Worm (Caenorhabditis elegans) whole organism, young adult: ENCODE results near the gene atgp-2.

Experiments used
- B0035.1 ChIP-seq: sonication (generic microtip); optimal IDR thresholded peaks from 2 replicates; lab custom pipeline; 2016; ENCODE audit warnings: missing genetic modification characterization, mild to moderate bottlenecking, missing compliant biosample characterization, missing genotype, missing genetic modification reagents
- B0336.3 ChIP-seq: fragments of 200-800 bp; sonication (Bioruptor generic); IDR thresholded peaks from 2 replicates; pipeline ENCODE4 v1.3.6; 2022; ENCODE audit warnings: missing genetic modification characterization, missing compliant biosample characterization
- D2030.7 ChIP-seq: fragments of 200-800 bp; sonication (Bioruptor generic); IDR thresholded peaks from 2 replicates; pipeline ENCODE4 v1.3.6; 2022; ENCODE audit warnings: missing genetic modification reagents, missing genetic modification characterization, missing compliant biosample characterization
- F37B4.10 ChIP-seq: fragments of 200-800 bp; sonication (Bioruptor generic); IDR thresholded peaks from 2 replicates; pipeline ENCODE4 v1.3.6; 2022; ENCODE audit warnings: missing genetic modification characterization, missing compliant biosample characterization
- F39B2.1 ChIP-seq: fragments of 200-800 bp; sonication (Bioruptor generic); IDR thresholded peaks from 2 replicates; pipeline ENCODE4 v1.3.6; 2022; ENCODE audit warnings: missing genetic modification reagents, missing genetic modification characterization, missing compliant biosample characterization
- F49E8.2 ChIP-seq: sonication (generic microtip); optimal IDR thresholded peaks from 3 replicates; lab custom pipeline; 2017; ENCODE audit warnings: missing genetic modification characterization, mild to moderate bottlenecking, missing compliant biosample characterization, antibody characterized with exemption, moderate library complexity; ENCODE audit not compliant: insufficient read depth
- F52B5.7 ChIP-seq: sonication (generic microtip); optimal IDR thresholded peaks from 2 replicates; lab custom pipeline; 2016; ENCODE audit warnings: mild to moderate bottlenecking, missing genetic modification characterization, missing compliant biosample characterization
- F57A8.1 ChIP-seq: fragments of 200-800 bp; sonication (Bioruptor generic); optimal IDR thresholded peaks from 2 replicates; lab custom pipeline; 2018; ENCODE audit warnings: mild to moderate bottlenecking, missing genetic modification characterization, moderate library complexity, missing compliant biosample characterization
- K11D2.4 ChIP-seq: fragments of 200-800 bp; sonication (Bioruptor generic); IDR thresholded peaks from 2 replicates; pipeline ENCODE4 v1.3.6; 2022; ENCODE audit warnings: missing genetic modification reagents, missing genetic modification characterization, missing compliant biosample characterization
- ZK185.1 ChIP-seq: sonication (generic microtip); optimal IDR thresholded peaks from 2 replicates; lab custom pipeline; 2016; ENCODE audit warnings: mild to moderate bottlenecking, missing genetic modification characterization, missing compliant biosample characterization; ENCODE audit not compliant: poor library complexity, severe bottlenecking
- ama-1 ChIP-seq, 3 experiments: fragments of 150-350 bp in 1 of 3; sonication (generic microtip) in 2 of 3; optimal IDR thresholded peaks; 2 replicates each; lab custom pipeline; 2014 to 2018; ENCODE audit warnings: missing biosample characterization in 2 of 3, missing genetic modification characterization in 2 of 3, missing genetic modification reagents in 2 of 3
- athp-1 ChIP-seq: sonication (generic microtip); optimal IDR thresholded peaks from 2 replicates; lab custom pipeline; 2017; ENCODE audit warnings: mild to moderate bottlenecking, missing genetic modification characterization, missing compliant biosample characterization
- bed-2 ChIP-seq: fragments of 200-800 bp; sonication (Bioruptor generic); IDR thresholded peaks from 2 replicates; pipeline ENCODE4 v1.3.6; 2022; ENCODE audit warnings: missing genetic modification reagents, missing genetic modification characterization, missing compliant biosample characterization
- ceh-58 ChIP-seq: fragments of 200-800 bp; sonication (Bioruptor generic); IDR thresholded peaks from 2 replicates; pipeline ENCODE4 v1.3.6; 2022; ENCODE audit warnings: missing genetic modification characterization, missing compliant biosample characterization
- ceh-91 ChIP-seq: fragments of 200-800 bp; sonication (Bioruptor generic); IDR thresholded peaks from 2 replicates; pipeline ENCODE4 v1.3.6; 2022; ENCODE audit warnings: missing genetic modification reagents, missing genetic modification characterization, missing compliant biosample characterization
- chd-7 ChIP-seq: sonication (generic microtip); optimal IDR thresholded peaks from 2 replicates; lab custom pipeline; 2016; ENCODE audit warnings: mild to moderate bottlenecking, missing genetic modification characterization, moderate library complexity, missing compliant biosample characterization
- die-1 ChIP-seq: sonication (generic microtip); optimal IDR thresholded peaks from 2 replicates; lab custom pipeline; 2016; ENCODE audit warnings: missing genotype, mild to moderate bottlenecking, missing genetic modification characterization, missing compliant biosample characterization
- dpff-1 ChIP-seq: sonication (generic microtip); optimal IDR thresholded peaks from 2 replicates; lab custom pipeline; 2017; ENCODE audit warnings: mild to moderate bottlenecking, missing genetic modification characterization, missing compliant biosample characterization
- egl-18 ChIP-seq: fragments of 200-800 bp; sonication (Bioruptor generic); IDR thresholded peaks from 2 replicates; pipeline ENCODE4 v1.3.6; 2022; ENCODE audit warnings: missing genetic modification reagents, missing genetic modification characterization, missing compliant biosample characterization
- egrh-3 ChIP-seq: fragments of 200-800 bp; sonication (Bioruptor generic); IDR thresholded peaks from 2 replicates; pipeline ENCODE4 v1.3.6; 2022; ENCODE audit warnings: missing genetic modification reagents, missing genetic modification characterization, missing compliant biosample characterization
- ets-4 ChIP-seq: fragments of 200-800 bp; sonication (Bioruptor generic); optimal IDR thresholded peaks from 2 replicates; lab custom pipeline; 2018; ENCODE audit warnings: mild to moderate bottlenecking, missing genetic modification characterization, missing compliant biosample characterization
- hlh-12 ChIP-seq: sonication (generic microtip); optimal IDR thresholded peaks from 2 replicates; lab custom pipeline; 2016; ENCODE audit warnings: missing genetic modification characterization, missing compliant biosample characterization
- hmg-20 ChIP-seq: fragments of 200-800 bp; sonication (Bioruptor generic); IDR thresholded peaks from 2 replicates; pipeline ENCODE4 v1.3.6; 2022; ENCODE audit warnings: missing genetic modification reagents, missing genetic modification characterization, missing compliant biosample characterization
- hsf-1 ChIP-seq: fragments of 200-800 bp; sonication (Bioruptor generic); IDR thresholded peaks from 2 replicates; pipeline ENCODE4 v1.3.6; 2022; ENCODE audit warnings: missing genetic modification reagents, missing genetic modification characterization, missing compliant biosample characterization
- lin-26 ChIP-seq: fragments of 200-800 bp; sonication (Bioruptor generic); IDR thresholded peaks from 2 replicates; pipeline ENCODE4 v1.3.6; 2022; ENCODE audit warnings: missing genetic modification reagents, missing genetic modification characterization, missing compliant biosample characterization
- madf-3 ChIP-seq: fragments of 200-800 bp; sonication (Bioruptor generic); IDR thresholded peaks from 2 replicates; pipeline ENCODE4 v1.3.6; 2022; ENCODE audit warnings: missing genetic modification reagents, missing genetic modification characterization, missing compliant biosample characterization
- madf-6 ChIP-seq: fragments of 200-800 bp; sonication (Bioruptor generic); IDR thresholded peaks from 2 replicates; pipeline ENCODE4 v1.3.6; 2022; ENCODE audit warnings: missing genetic modification reagents, missing genetic modification characterization, missing compliant biosample characterization
- mel-28 ChIP-seq: sonication (generic microtip); optimal IDR thresholded peaks from 2 replicates; lab custom pipeline; 2016; ENCODE audit warnings: borderline replicate concordance, mild to moderate bottlenecking, missing genetic modification characterization, missing compliant biosample characterization
- mxl-1 ChIP-seq: sonication (generic microtip); optimal IDR thresholded peaks from 2 replicates; lab custom pipeline; 2016; ENCODE audit warnings: missing genetic modification characterization, missing compliant biosample characterization
- nfyb-1 ChIP-seq: fragments of 200-800 bp; sonication (Bioruptor generic); IDR thresholded peaks from 2 replicates; pipeline ENCODE4 v1.3.6; 2022; ENCODE audit warnings: missing genetic modification reagents, missing genetic modification characterization, missing compliant biosample characterization
- nhr-120 ChIP-seq: fragments of 200-800 bp; sonication (Bioruptor generic); IDR thresholded peaks from 2 replicates; pipeline ENCODE4 v1.3.6; 2022; ENCODE audit warnings: missing genetic modification characterization, missing compliant biosample characterization
- nhr-179 ChIP-seq: sonication (generic microtip); optimal IDR thresholded peaks from 2 replicates; lab custom pipeline; 2016; ENCODE audit warnings: mild to moderate bottlenecking, missing genetic modification characterization, missing compliant biosample characterization
- nhr-80 ChIP-seq: sonication (generic microtip); optimal IDR thresholded peaks from 2 replicates; lab custom pipeline; 2016; ENCODE audit warnings: missing genetic modification characterization, missing compliant biosample characterization
- rcor-1 ChIP-seq: fragments of 200-800 bp; sonication (Bioruptor generic); IDR thresholded peaks from 2 replicates; pipeline ENCODE4 v1.3.6; 2022; ENCODE audit warnings: missing genetic modification reagents, missing genetic modification characterization, missing compliant biosample characterization
- sdz-38 ChIP-seq: sonication (generic microtip); optimal IDR thresholded peaks from 2 replicates; lab custom pipeline; 2016; ENCODE audit warnings: missing genotype, missing genetic modification characterization, missing compliant biosample characterization
- sea-2 ChIP-seq: fragments of 200-800 bp; sonication (Bioruptor generic); IDR thresholded peaks from 2 replicates; pipeline ENCODE4 v1.3.6; 2022; ENCODE audit warnings: missing genetic modification characterization, missing compliant biosample characterization
- snpc-1.3 ChIP-seq: sonication (generic microtip); optimal IDR thresholded peaks from 2 replicates; lab custom pipeline; 2017; ENCODE audit warnings: missing genetic modification characterization, mild to moderate bottlenecking, missing compliant biosample characterization, antibody characterized with exemption, moderate library complexity, missing genotype, missing genetic modification reagents; ENCODE audit not compliant: insufficient read depth
- zfh-2 ChIP-seq: fragments of 200-800 bp; sonication (Bioruptor generic); conservative IDR thresholded peaks from 2 replicates; pipeline ENCODE4 v1.3.6; 2022; ENCODE audit warnings: missing genetic modification reagents, missing genetic modification characterization, missing compliant biosample characterization
- ztf-3 ChIP-seq: fragments of 200-800 bp; sonication (Bioruptor generic); optimal IDR thresholded peaks from 2 replicates; lab custom pipeline; 2018; ENCODE audit warnings: mild to moderate bottlenecking, missing genetic modification characterization, missing compliant biosample characterization

atgp-2 gene

ce11 chrII:14635179-14635578, 8.7 kb downstream of the atgp-2 start (continued):
- peak; percentile 74 for TF ChIP-seq lin-26
- TF ChIP-seq dpff-1 (tag; lab: Kevin White, UChicago), result no peak
- no peak for TF ChIP-seq sea-2
- no peak for TF ChIP-seq F39B2.1 (GFP tag; lab: Robert Waterston, UW)
- TF ChIP-seq, all 124 proteins: peak for 32

ce11 chrII:14634042-14634441, 9.8 kb downstream of the atgp-2 start:
- no peak for TF ChIP-seq chd-7 (tag; lab: Kevin White, UChicago)
- TF ChIP-seq zfh-2, result peak; percentile 66
- TF ChIP-seq, all 124 proteins: peak for 1

ce11 chrII:14632823-14633222, 11.1 kb downstream of the atgp-2 start, which contains the start of gene C38C6.3:
C38C6.3 (plus strand) TSS chrII:14633123.
- no peak for TF ChIP-seq mel-28 (tag; lab: Kevin White, UChicago)
- TF ChIP-seq ceh-58 (GFP tag; lab: Robert Waterston, UW), result no peak
- TF ChIP-seq hsf-1 (GFP tag; lab: Robert Waterston, UW), result no peak
- no peak for TF ChIP-seq nhr-120 (GFP tag; lab: Robert Waterston, UW)
- no peak for TF ChIP-seq rcor-1
- no peak for TF ChIP-seq B0035.1 (tag; lab: Kevin White, UChicago)
- no peak for TF ChIP-seq ama-1 (optimal IDR thresholded peaks at IDR 0.05; lab: Kevin White, UChicago)
- TF ChIP-seq ama-1 (GFP tag; optimal IDR thresholded peaks at IDR 0.05; lab: Kevin White, UChicago), result no peak
- TF ChIP-seq die-1 (tag; lab: Kevin White, UChicago), result no peak
- no peak for TF ChIP-seq egrh-3
- no peak for TF ChIP-seq sdz-38
- no peak for TF ChIP-seq F57A8.1 (GFP tag; lab: Kevin White, UChicago)
- no peak for TF ChIP-seq hlh-12 (tag; lab: Kevin White, UChicago)
- no peak for TF ChIP-seq egl-18 (GFP tag; lab: Robert Waterston, UW)
- TF ChIP-seq nfyb-1, result no peak
- TF ChIP-seq nhr-179 (tag; lab: Kevin White, UChicago), result no peak
- TF ChIP-seq, all 124 proteins: peak for 0

ce11 chrII:14627330-14627729, 16.6 kb downstream of the atgp-2 start, which contains the start of gene tag-297:
tag-297 (plus strand) TSS chrII:14627630.
- TF ChIP-seq sea-2, result no peak
- TF ChIP-seq F49E8.2 (tag; lab: Kevin White, UChicago), result no peak

ce11 chrII:14626883-14627282, 17.0 kb downstream of the atgp-2 start:
- TF ChIP-seq bed-2 (GFP tag; lab: Robert Waterston, UW) (no peak), hsf-1 (GFP tag; lab: Robert Waterston, UW) (no peak), ztf-3 (GFP tag; lab: Kevin White, UChicago) (no peak), F37B4.10 (GFP tag; lab: Robert Waterston, UW) (no peak), nhr-80 (tag; lab: Kevin White, UChicago) (no peak), ZK185.1 (no peak), snpc-1.3 (tag; lab: Kevin White, UChicago) (no peak), mxl-1 (no peak), hmg-20 (GFP tag; lab: Robert Waterston, UW) (no peak), ets-4 (GFP tag; lab: Kevin White, UChicago) (no peak), D2030.7 (no peak), F52B5.7 (no peak), K11D2.4 (GFP tag; lab: Robert Waterston, UW) (no peak), madf-6 (GFP tag; lab: Robert Waterston, UW) (no peak), B0336.3 (GFP tag; lab: Robert Waterston, UW) (no peak), athp-1 (tag; lab: Kevin White, UChicago) (no peak), F49E8.2 (tag; lab: Kevin White, UChicago) (no peak), madf-3 (no peak), ceh-91 (GFP tag; lab: Robert Waterston, UW) (no peak)
